Worm (Caenorhabditis elegans) whole organism, early embryonic: Measurements from ENCODE around the gene rpl-28.

Source experiments
- B0310.2 ChIP-seq: sonication (generic microtip); optimal IDR thresholded peaks from 2 replicates; lab custom pipeline; 2016; ENCODE audit warnings: mild to moderate bottlenecking, missing genetic modification characterization, missing compliant biosample characterization
- F13C5.2 ChIP-seq: sonication (generic microtip); optimal IDR thresholded peaks from 2 replicates; lab custom pipeline; 2017; ENCODE audit warnings: mild to moderate bottlenecking, missing genetic modification characterization, inconsistent platforms, missing compliant biosample characterization
- aly-1 ChIP-seq: sonication (generic microtip); optimal IDR thresholded peaks from 2 replicates; lab custom pipeline; 2016; ENCODE audit warnings: missing genetic modification characterization, missing compliant biosample characterization
- ama-1 ChIP-seq: fragments of 150-350 bp; optimal IDR thresholded peaks from 2 replicates; lab custom pipeline; 2014
- ceh-13 ChIP-seq: fragments of 200-800 bp; sonication (Bioruptor generic); optimal IDR thresholded peaks from 2 replicates; lab custom pipeline; 2018; ENCODE audit warnings: mild to moderate bottlenecking, missing genetic modification characterization, missing compliant biosample characterization
- ceh-36 ChIP-seq: sonication (generic microtip); optimal IDR thresholded peaks from 2 replicates; lab custom pipeline; 2016; ENCODE audit warnings: missing genetic modification characterization, inconsistent platforms, missing compliant biosample characterization
- ets-7 ChIP-seq: sonication (generic microtip); optimal IDR thresholded peaks from 2 replicates; lab custom pipeline; 2016; ENCODE audit warnings: missing genotype, missing genetic modification characterization, missing compliant biosample characterization
- flt-1 ChIP-seq: fragments of 200-800 bp; sonication (Bioruptor generic); IDR thresholded peaks from 2 replicates; pipeline ENCODE4 v1.3.6; 2022; ENCODE audit warnings: missing genetic modification characterization, missing compliant biosample characterization
- hmbx-1 ChIP-seq: sonication (generic microtip); optimal IDR thresholded peaks from 2 replicates; lab custom pipeline; 2016; ENCODE audit warnings: mild to moderate bottlenecking, missing genetic modification characterization, missing compliant biosample characterization
- hmg-4 ChIP-seq: fragments of 200-800 bp; sonication (Bioruptor generic); optimal IDR thresholded peaks from 2 replicates; lab custom pipeline; 2018; ENCODE audit warnings: mild to moderate bottlenecking, missing genetic modification characterization, missing compliant biosample characterization
- hnd-1 ChIP-seq: sonication (generic microtip); optimal IDR thresholded peaks from 2 replicates; lab custom pipeline; 2016; ENCODE audit warnings: missing genetic modification characterization, missing compliant biosample characterization
- pes-1 ChIP-seq: fragments of 200-800 bp; sonication (Bioruptor generic); IDR thresholded peaks from 2 replicates; pipeline ENCODE4 v1.3.6; 2022; ENCODE audit warnings: missing genetic modification reagents, missing genetic modification characterization, missing compliant biosample characterization
- scrt-1 ChIP-seq: fragments of 200-800 bp; sonication (Bioruptor generic); IDR thresholded peaks from 2 replicates; pipeline ENCODE4 v1.3.6; 2022; ENCODE audit warnings: missing genetic modification characterization, missing compliant biosample characterization
- sea-1 ChIP-seq: fragments of 200-800 bp; sonication (Bioruptor generic); conservative IDR thresholded peaks from 2 replicates; pipeline ENCODE4 v1.3.6; 2022; ENCODE audit warnings: missing genetic modification characterization, missing compliant biosample characterization
- tbx-11 ChIP-seq: fragments of 200-800 bp; sonication (Bioruptor generic); IDR thresholded peaks from 2 replicates; pipeline ENCODE4 v1.3.6; 2022; ENCODE audit warnings: missing genetic modification characterization, missing compliant biosample characterization
- tbx-37 ChIP-seq: fragments of 200-800 bp; sonication (Bioruptor generic); conservative IDR thresholded peaks from 2 replicates; pipeline ENCODE4 v1.3.6; 2022; ENCODE audit warnings: missing genetic modification reagents, missing genetic modification characterization, missing compliant biosample characterization
- tra-4 ChIP-seq: sonication (generic microtip); optimal IDR thresholded peaks from 2 replicates; lab custom pipeline; 2017; ENCODE audit warnings: missing genetic modification characterization, missing compliant biosample characterization

Gene rpl-28

DNA sequence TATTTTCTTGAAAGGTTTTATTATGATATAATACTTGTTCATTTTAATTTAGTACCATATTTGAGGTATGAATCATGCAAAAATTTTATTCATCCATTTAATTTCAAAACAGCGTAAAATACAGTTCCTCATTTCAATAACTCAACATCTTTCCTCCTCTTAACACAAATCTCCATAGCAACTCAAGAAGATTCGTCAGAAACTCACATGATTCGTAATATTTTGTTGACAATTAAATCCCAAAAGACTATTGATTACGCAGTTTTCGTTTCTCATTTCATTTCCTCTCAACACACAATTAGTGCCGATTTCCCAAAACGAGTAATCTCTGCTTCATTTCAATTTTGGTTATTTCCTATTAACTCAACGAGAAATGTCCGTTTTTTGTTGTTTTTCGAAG, 19.6 kb downstream of the rpl-28 start, which contains the start of gene R11D1.2:
Gene R11D1.2 (plus strand): TSS at position 301 of the 400 bp plus-strand sequence.
- TF ChIP-seq ama-1 (no peak), tbx-11 (no peak), pes-1 (GFP tag; lab: Robert Waterston, UW) (no peak), tbx-37 (GFP tag; lab: Robert Waterston, UW) (no peak), hmg-4 (no peak), F13C5.2 (tag; lab: Kevin White, UChicago) (no peak), hmbx-1 (tag; lab: Kevin White, UChicago) (no peak)

DNA sequence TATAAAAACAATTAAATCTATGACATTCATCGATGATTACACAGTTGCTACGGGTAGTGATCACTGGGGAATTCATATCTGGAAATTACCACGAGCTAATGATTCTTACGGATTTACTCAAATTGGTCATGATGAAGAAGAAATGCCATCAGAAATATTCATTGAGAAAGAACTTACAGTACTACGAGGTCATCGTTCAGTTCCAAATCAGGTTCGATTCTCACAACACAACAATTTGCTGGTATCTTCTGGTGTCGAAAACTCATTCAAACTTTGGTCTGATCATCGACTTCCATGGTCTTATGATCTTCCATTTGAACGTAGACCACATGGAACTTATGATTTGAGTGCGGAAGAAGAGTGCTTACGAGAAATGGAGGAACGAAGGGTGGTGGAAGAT, 21.4 kb downstream of the rpl-28 start:
- no peak for TF ChIP-seq sea-1 (GFP tag; lab: Robert Waterston, UW)
- no peak for TF ChIP-seq hmg-4
- TF ChIP-seq flt-1 (GFP tag; lab: Robert Waterston, UW) = no peak
- TF ChIP-seq tbx-37 (GFP tag; lab: Robert Waterston, UW) = no peak
- no peak for TF ChIP-seq aly-1 (tag; lab: Kevin White, UChicago)
- no peak for TF ChIP-seq scrt-1 (GFP tag; lab: Robert Waterston, UW)
- no peak for TF ChIP-seq tra-4
- TF ChIP-seq tbx-11 = no peak
- no peak for TF ChIP-seq ets-7
- TF ChIP-seq ceh-13 (GFP tag; lab: Kevin White, UChicago) = no peak
- TF ChIP-seq hmbx-1 (tag; lab: Kevin White, UChicago) = no peak
- no peak for TF ChIP-seq B0310.2 (tag; lab: Kevin White, UChicago)
- TF ChIP-seq ama-1 = no peak
- no peak for TF ChIP-seq pes-1 (GFP tag; lab: Robert Waterston, UW)

DNA sequence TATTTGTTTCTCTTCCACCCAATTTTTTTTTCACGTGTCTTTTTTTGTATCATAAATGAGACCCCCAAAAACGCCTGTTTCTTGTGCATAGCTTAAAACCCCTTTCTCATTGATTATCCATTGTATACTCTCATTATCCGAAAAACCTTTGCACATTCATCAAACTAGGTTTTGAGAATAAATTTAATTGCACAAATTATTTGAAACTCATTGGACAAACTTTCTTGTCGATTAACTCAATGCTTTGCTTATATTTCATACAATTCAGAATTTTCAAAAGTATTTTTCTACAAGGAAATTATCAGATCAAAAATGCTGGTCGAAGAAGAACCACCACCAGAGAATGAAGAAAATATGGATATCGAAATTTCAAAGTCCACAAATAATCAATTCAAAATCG, 23.8 kb downstream of the rpl-28 start, which contains the start of gene R11D1.1:
Gene R11D1.1 (plus strand): TSS at position 301 of the 400 bp plus-strand sequence.
- TF ChIP-seq sea-1 (GFP tag; lab: Robert Waterston, UW) (no peak), tra-4 (no peak), pes-1 (GFP tag; lab: Robert Waterston, UW) (no peak), ceh-13 (GFP tag; lab: Kevin White, UChicago) (no peak), hnd-1 (tag; lab: Kevin White, UChicago) (no peak)

DNA sequence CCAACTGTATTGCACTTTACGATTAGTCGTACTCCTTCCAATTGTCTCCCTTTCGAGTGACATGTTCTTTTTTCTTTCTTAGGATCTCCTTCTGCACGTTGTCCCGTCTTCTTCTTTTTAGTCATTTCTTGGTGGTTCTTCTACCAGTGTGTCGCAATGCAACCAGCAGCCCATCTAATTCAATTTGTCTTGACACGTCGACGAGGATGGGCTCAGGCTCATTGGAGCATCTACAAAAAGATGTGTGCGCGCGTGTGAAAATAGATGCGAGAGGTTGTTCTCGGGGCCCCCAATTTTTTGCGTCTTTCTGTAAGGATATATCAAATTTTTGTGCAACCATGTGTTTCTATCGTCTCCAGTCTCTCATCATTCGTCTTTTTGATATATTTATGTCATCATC, 26.3 kb downstream of the rpl-28 start:
- TF ChIP-seq aly-1 (tag; lab: Kevin White, UChicago) (no peak), hnd-1 (tag; lab: Kevin White, UChicago) (no peak), scrt-1 (GFP tag; lab: Robert Waterston, UW) (no peak), F13C5.2 (tag; lab: Kevin White, UChicago) (no peak), sea-1 (GFP tag; lab: Robert Waterston, UW) (no peak), tbx-37 (GFP tag; lab: Robert Waterston, UW) (no peak), tbx-11 (no peak), ceh-13 (GFP tag; lab: Kevin White, UChicago) (no peak), hmg-4 (no peak), ets-7 (no peak)

DNA sequence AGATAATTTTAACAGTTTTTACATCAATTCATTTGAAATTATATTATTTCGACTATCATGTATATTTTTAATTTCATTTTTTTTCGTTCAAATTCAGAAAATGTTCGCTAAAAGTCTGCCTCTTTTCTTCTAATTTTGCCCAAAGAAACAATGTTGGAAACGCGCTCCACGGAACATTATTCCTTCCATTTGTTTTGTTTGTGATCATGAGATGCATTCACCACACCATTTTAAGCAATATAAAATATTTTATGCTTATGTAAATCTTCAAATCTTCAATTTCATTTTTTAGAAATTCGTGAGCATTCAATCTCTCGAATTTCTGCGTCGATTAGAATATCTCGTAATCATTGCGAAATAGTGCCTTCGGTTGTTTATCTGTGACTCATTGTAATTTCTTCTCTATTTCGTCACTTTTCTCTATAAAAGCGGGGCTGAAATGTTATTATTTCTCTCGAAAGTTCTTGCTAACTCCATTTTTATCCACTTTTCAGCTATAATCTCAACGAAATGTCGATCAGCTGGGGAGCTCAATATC, 30.5 kb downstream of the rpl-28 start, which contains the start of gene istr-1:
Gene istr-1 (plus strand): TSS at position 495 of the 538 bp plus-strand sequence.
- TF ChIP-seq pes-1 (GFP tag; lab: Robert Waterston, UW) (no peak), flt-1 (GFP tag; lab: Robert Waterston, UW) (no peak), hmbx-1 (tag; lab: Kevin White, UChicago) (no peak), tra-4 (no peak), B0310.2 (tag; lab: Kevin White, UChicago) (no peak), sea-1 (GFP tag; lab: Robert Waterston, UW) (no peak), hmg-4 (no peak), ceh-36 (no peak), scrt-1 (GFP tag; lab: Robert Waterston, UW) (no peak)

DNA sequence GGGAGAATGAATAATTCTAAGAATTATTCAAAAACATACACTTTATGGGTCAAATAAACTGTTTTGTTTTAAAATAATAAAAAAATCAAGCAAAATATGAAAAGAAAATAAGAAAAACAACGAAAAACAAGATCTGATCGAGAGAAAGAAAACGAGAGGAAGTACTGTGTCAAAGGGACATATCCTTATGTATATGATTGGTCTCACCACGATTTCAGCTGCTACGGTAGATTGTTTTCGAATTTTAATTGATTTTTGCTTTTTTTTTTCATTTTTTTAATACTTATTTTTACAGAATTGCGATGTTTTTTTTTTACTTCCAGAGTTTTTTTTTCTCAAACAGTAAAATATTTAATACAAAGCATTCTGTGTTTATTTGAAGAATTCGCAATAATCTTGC, 31.1 kb downstream of the rpl-28 start:
- no peak for TF ChIP-seq tbx-37 (GFP tag; lab: Robert Waterston, UW)
- no peak for TF ChIP-seq ets-7
- no peak for TF ChIP-seq scrt-1 (GFP tag; lab: Robert Waterston, UW)
- TF ChIP-seq aly-1 (tag; lab: Kevin White, UChicago) = no peak
- TF ChIP-seq flt-1 (GFP tag; lab: Robert Waterston, UW) = no peak
- TF ChIP-seq ceh-36 = no peak
- TF ChIP-seq B0310.2 (tag; lab: Kevin White, UChicago) = no peak
- TF ChIP-seq hmbx-1 (tag; lab: Kevin White, UChicago) = no peak
- TF ChIP-seq ama-1 = no peak
- TF ChIP-seq hnd-1 (tag; lab: Kevin White, UChicago) = no peak
- no peak for TF ChIP-seq tra-4
- TF ChIP-seq hmg-4 = no peak
- no peak for TF ChIP-seq sea-1 (GFP tag; lab: Robert Waterston, UW)
- no peak for TF ChIP-seq pes-1 (GFP tag; lab: Robert Waterston, UW)
- no peak for TF ChIP-seq ceh-13 (GFP tag; lab: Kevin White, UChicago)
- TF ChIP-seq F13C5.2 (tag; lab: Kevin White, UChicago) = no peak
- no peak for TF ChIP-seq tbx-11

DNA sequence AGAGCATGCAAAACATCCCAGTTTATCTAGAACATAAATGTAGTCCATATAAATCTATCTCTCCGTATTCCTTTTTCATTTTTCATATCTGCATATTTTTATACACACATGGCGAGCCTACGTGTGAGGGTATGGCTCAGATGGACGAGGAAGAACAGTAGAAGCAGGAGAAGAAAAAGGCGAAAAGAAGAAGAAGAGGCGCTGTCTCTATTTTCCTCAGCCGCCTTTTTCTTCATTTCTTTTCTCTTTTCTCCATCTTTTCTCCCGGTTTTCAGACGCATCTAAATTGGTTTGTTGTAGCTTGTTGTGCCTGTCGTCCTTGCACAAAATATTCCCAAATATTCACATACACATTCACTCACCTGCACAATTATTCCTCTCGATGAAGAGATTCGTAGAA, 31.9 kb downstream of the rpl-28 start, which contains the start of gene K10C8.4:
Gene K10C8.4 (plus strand): TSS at position 301 of the 400 bp plus-strand sequence.
- TF ChIP-seq tbx-11 (no peak), scrt-1 (GFP tag; lab: Robert Waterston, UW) (no peak), B0310.2 (tag; lab: Kevin White, UChicago) (no peak)

DNA sequence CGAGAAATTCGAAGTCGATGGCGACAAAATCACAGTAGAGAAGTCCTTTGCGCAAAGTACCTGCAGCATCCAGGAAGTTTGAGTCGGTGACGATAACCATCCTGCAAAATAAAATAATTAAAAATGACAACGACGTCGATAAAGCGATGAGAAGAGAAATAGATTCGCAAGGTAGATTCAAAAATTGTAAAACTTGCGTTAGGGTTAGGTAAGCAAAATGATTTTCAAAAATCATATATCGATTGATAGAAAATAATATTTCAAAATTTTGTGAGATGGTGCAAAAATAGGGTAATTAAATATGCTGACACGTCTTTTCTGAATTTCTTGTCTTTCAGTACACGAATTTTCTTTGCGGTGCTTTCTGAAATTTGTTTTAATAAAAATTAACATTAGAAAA, 32.8 kb downstream of the rpl-28 start, which contains the start of gene parn-1:
Gene parn-1 (minus strand): TSS at position 101 of the 400 bp plus-strand sequence.
- TF ChIP-seq hmbx-1 (tag; lab: Kevin White, UChicago) = no peak
- TF ChIP-seq tra-4 = no peak
